Worm (Caenorhabditis elegans): Measurements from ENCODE around the gene F23D12.7.

DNA sequence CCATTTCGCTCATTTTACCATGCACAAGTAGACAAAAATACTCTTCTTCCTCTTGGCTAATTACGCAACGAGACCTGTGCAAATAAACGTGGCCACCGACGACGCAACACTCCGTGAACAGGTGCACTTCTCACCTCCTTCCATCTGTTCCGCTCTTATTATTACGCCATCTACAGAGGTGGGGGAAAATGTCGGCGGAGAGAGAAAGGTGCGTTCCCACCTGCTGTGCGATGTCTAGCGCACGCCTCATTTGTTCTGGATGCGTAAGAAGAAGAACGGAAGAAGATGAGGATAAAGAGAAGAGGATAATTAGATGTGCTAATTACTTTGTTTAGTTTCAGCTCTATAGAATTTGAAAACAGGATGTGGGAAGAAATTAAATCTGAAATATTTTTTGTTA lies 32.9 kb upstream of the F23D12.7 start:
- no peak for TF ChIP-seq hmg-1.1 (GFP tag; IDR thresholded peaks at IDR 0.05)
- no peak for TF ChIP-seq lin-15B (tag; optimal IDR thresholded peaks at IDR 0.05)
- no peak for TF ChIP-seq zfp-3 (GFP tag; conservative IDR thresholded peaks at IDR 0.05)
- no peak for TF ChIP-seq dve-1 (tag; optimal IDR thresholded peaks at IDR 0.05; ENCODE audit: insufficient read depth)
- TF ChIP-seq zag-1 (tag; optimal IDR thresholded peaks at IDR 0.05) = no peak
- no peak for TF ChIP-seq dpl-1 (GFP tag; optimal IDR thresholded peaks at IDR 0.05)
- TF ChIP-seq lsy-2 (tag; optimal IDR thresholded peaks at IDR 0.05) = no peak
- no peak for TF ChIP-seq snpc-4 (tag; optimal IDR thresholded peaks at IDR 0.05)
- no peak for TF ChIP-seq ztf-7 (tag; optimal IDR thresholded peaks at IDR 0.05)
- TF ChIP-seq ZK546.5 (tag; optimal IDR thresholded peaks at IDR 0.05) = no peak
